Worm (Caenorhabditis elegans) whole organism, mixed stage, embryonic: ENCODE data around the gene idpc-3.

ENCODE experiments used
- cnd-1 ChIP-seq: fragments of 200-800 bp; sonication (Bioruptor generic); optimal IDR thresholded peaks from 2 replicates; lab custom pipeline; 2018; ENCODE audit warnings: mild to moderate bottlenecking, missing genetic modification characterization, missing compliant biosample characterization
- elt-1 ChIP-seq: sonication (generic microtip); optimal IDR thresholded peaks from 2 replicates; lab custom pipeline; 2017; ENCODE audit warnings: missing genetic modification characterization, mild to moderate bottlenecking, missing compliant biosample characterization, antibody characterized with exemption, moderate library complexity, borderline replicate concordance; ENCODE audit not compliant: insufficient read depth
- lin-32 ChIP-seq: fragments of 200-800 bp; sonication (Bioruptor generic); optimal IDR thresholded peaks from 2 replicates; lab custom pipeline; 2018; ENCODE audit warnings: mild to moderate bottlenecking, missing genetic modification characterization, missing compliant biosample characterization
- lsy-2 ChIP-seq: fragments of 150-350 bp; optimal IDR thresholded peaks from 2 replicates; lab custom pipeline; 2014; ENCODE audit warnings: missing biosample characterization, missing genetic modification characterization
- mep-1 ChIP-seq: fragments of 150-350 bp; optimal IDR thresholded peaks from 2 replicates; lab custom pipeline; 2017; ENCODE audit warnings: missing biosample characterization, missing genetic modification reagents, missing genetic modification characterization, inconsistent platforms
- nhr-237 ChIP-seq: fragments of 150-350 bp; optimal IDR thresholded peaks from 2 replicates; lab custom pipeline; 2014; ENCODE audit warnings: missing biosample characterization, missing genetic modification characterization
- nhr-28 ChIP-seq: fragments of 150-350 bp; optimal IDR thresholded peaks from 2 replicates; lab custom pipeline; 2014; ENCODE audit warnings: missing biosample characterization, missing genetic modification characterization
- pha-4 ChIP-seq: fragments of 150-350 bp; optimal IDR thresholded peaks from 2 replicates; lab custom pipeline; 2018; ENCODE audit warnings: missing biosample characterization, missing genetic modification reagents, missing genetic modification characterization
- snpc-4 ChIP-seq: fragments of 150-350 bp; optimal IDR thresholded peaks from 2 replicates; lab custom pipeline; 2014; ENCODE audit warnings: missing biosample characterization, missing genetic modification characterization
- unc-120 ChIP-seq: sonication (generic microtip); optimal IDR thresholded peaks from 2 replicates; lab custom pipeline; 2017; ENCODE audit warnings: missing genetic modification characterization, missing compliant biosample characterization; ENCODE audit not compliant: poor library complexity, severe bottlenecking
- unc-39 ChIP-seq: fragments of 150-350 bp; optimal IDR thresholded peaks from 2 replicates; lab custom pipeline; 2014; ENCODE audit warnings: missing biosample characterization, missing genetic modification characterization
- unc-62 ChIP-seq: fragments of 150-350 bp; optimal IDR thresholded peaks from 2 replicates; lab custom pipeline; 2014; ENCODE audit warnings: missing biosample characterization, missing genetic modification reagents, missing genetic modification characterization
- ztf-11 ChIP-seq: fragments of 150-350 bp; optimal IDR thresholded peaks from 2 replicates; lab custom pipeline; 2014; ENCODE audit warnings: missing biosample characterization, missing genetic modification characterization

DNA sequence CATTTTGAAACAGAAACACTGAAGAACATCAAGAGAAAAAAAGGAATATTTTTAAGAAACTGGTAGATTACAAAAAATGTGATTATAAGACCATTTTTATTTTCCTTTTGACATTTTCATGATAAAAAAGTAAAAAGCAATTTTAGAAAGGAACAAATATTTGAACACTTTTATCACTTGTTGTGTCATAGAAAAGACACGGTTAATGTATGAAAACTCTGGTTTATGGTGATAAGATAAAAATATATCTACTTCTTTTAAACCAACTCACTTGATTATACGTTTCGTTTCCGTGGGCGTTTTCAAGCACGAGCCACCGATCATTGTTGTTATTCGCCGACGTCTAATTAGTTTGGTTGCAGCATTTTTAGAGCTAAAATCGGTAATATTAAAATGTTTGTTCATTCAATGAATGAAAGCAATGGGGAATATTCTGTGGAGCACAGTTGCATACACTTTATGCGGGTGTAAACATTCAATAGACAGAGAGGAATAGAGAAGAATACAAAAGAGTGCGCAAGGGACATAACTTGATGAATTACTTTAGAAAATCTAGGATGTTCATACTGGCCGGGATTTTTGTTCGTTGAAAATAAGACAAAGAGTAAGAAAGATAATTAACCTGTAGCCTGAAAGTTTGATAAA is 44.3 kb upstream of the idpc-3 start, which contains the start of gene sulp-8:
- no peak for TF ChIP-seq unc-62
- TF ChIP-seq nhr-237 (tag; lab: Kevin White, UChicago) = no peak
- TF ChIP-seq unc-120 (tag; lab: Kevin White, UChicago) = no peak
- no peak for TF ChIP-seq unc-39 (tag; lab: Kevin White, UChicago)
- TF ChIP-seq lsy-2 (tag; lab: Kevin White, UChicago) = no peak
- TF ChIP-seq snpc-4 = no peak
- TF ChIP-seq mep-1 (tag; lab: Kevin White, UChicago) = no peak
- TF ChIP-seq pha-4 (tag; lab: Kevin White, UChicago) = peak; percentile 57
- TF ChIP-seq cnd-1 (tag; lab: Kevin White, UChicago) = no peak
- no peak for TF ChIP-seq ztf-11 (tag; lab: Kevin White, UChicago)
- TF ChIP-seq lin-32 = no peak
- no peak for TF ChIP-seq nhr-28 (tag; lab: Kevin White, UChicago)
- no peak for TF ChIP-seq elt-1 (tag; lab: Kevin White, UChicago)
